Worm (Caenorhabditis elegans) whole organism, L3 larva: Measurements from ENCODE around the gene ephx-1.

Experiments
- elt-2 ChIP-seq: sonication (generic microtip); optimal IDR thresholded peaks from 2 replicates; lab custom pipeline; 2016; ENCODE audit warnings: missing genetic modification reagents, mild to moderate bottlenecking, missing genetic modification characterization, missing compliant biosample characterization
- fkh-2 ChIP-seq: fragments of 150-350 bp; optimal IDR thresholded peaks from 2 replicates; lab custom pipeline; 2014; ENCODE audit warnings: missing biosample characterization, missing genetic modification reagents, missing genetic modification characterization
- lin-15B ChIP-seq: fragments of 150-350 bp; optimal IDR thresholded peaks from 2 replicates; lab custom pipeline; 2014; ENCODE audit warnings: missing biosample characterization, missing genetic modification characterization
- nhr-11 ChIP-seq: fragments of 150-350 bp; optimal IDR thresholded peaks from 2 replicates; lab custom pipeline; 2014; ENCODE audit warnings: missing biosample characterization, missing genetic modification characterization
- nhr-12 ChIP-seq: fragments of 150-350 bp; optimal IDR thresholded peaks from 2 replicates; lab custom pipeline; 2014; ENCODE audit warnings: missing biosample characterization, missing genetic modification characterization
- nhr-28 ChIP-seq: fragments of 150-350 bp; optimal IDR thresholded peaks from 2 replicates; lab custom pipeline; 2014; ENCODE audit warnings: missing biosample characterization, missing genetic modification characterization
- pha-4 ChIP-seq: fragments of 150-350 bp; optimal IDR thresholded peaks from 2 replicates; lab custom pipeline; 2014; ENCODE audit warnings: missing biosample characterization, missing genetic modification reagents, missing genetic modification characterization
- pqm-1 ChIP-seq: fragments of 150-350 bp; optimal IDR thresholded peaks from 2 replicates; lab custom pipeline; 2017; ENCODE audit warnings: missing biosample characterization, missing genetic modification characterization, inconsistent platforms

DNA sequence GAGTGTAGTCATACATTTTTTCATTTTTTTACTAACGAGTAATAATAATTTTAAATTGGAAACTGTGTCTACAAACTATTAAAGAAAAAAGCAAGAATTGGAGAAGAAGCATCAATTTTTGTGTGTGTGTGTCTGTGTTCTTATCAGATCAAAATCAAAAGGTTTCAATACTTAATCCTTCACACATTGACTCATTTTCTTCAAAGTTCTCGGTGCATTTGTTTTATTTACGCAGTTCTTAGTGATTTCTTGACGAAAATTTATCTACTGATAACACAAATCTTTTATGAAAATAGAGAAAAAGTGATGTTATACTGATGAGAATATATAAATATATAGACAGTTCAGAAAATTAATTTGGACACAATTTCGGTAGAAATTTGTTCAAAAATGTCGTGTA lies 8.7 kb upstream of the ephx-1 start, which contains the start of gene clc-22:
- TF ChIP-seq nhr-12 (tag; lab: Kevin White, UChicago) (no peak), fkh-2 (tag; lab: Kevin White, UChicago) (no peak), pqm-1 (tag; lab: Kevin White, UChicago) (peak; percentile 47), lin-15B (no peak), elt-2 (tag; lab: Kevin White, UChicago) (peak; percentile 53), nhr-11 (no peak), nhr-28 (no peak), pha-4 (tag; lab: Kevin White, UChicago) (no peak)
